Worm (Caenorhabditis elegans) whole organism, L3 larva: ENCODE measurements around the gene math-7.

Experiments used
- R02D3.7 ChIP-seq: fragments of 150-350 bp; optimal IDR thresholded peaks from 2 replicates; lab custom pipeline; 2014; ENCODE audit warnings: missing biosample characterization, missing genetic modification characterization
- ZK546.5 ChIP-seq: sonication (generic microtip); optimal IDR thresholded peaks from 2 replicates; lab custom pipeline; 2017; ENCODE audit warnings: missing biosample characterization, missing genetic modification characterization
- aly-2 ChIP-seq: fragments of 150-350 bp; optimal IDR thresholded peaks from 2 replicates; lab custom pipeline; 2014; ENCODE audit warnings: missing biosample characterization, missing genetic modification characterization
- ama-1 ChIP-seq: fragments of 150-350 bp; optimal IDR thresholded peaks from 2 replicates; lab custom pipeline; 2018
- ceh-16 ChIP-seq: sonication (generic microtip); optimal IDR thresholded peaks from 2 replicates; lab custom pipeline; 2017; ENCODE audit warnings: missing biosample characterization, missing genetic modification characterization
- ceh-28 ChIP-seq: fragments of 150-350 bp; optimal IDR thresholded peaks from 2 replicates; lab custom pipeline; 2014; ENCODE audit warnings: missing biosample characterization, missing genetic modification reagents, missing genetic modification characterization
- daf-12 ChIP-seq: fragments of 150-350 bp; optimal IDR thresholded peaks from 2 replicates; lab custom pipeline; 2014; ENCODE audit warnings: missing biosample characterization, missing genetic modification reagents, missing genetic modification characterization
- egl-27 ChIP-seq: sonication (generic microtip); optimal IDR thresholded peaks from 4 replicates; lab custom pipeline; 2017; ENCODE audit warnings: missing biosample characterization, missing genetic modification reagents, missing genetic modification characterization
- egl-5 ChIP-seq: fragments of 150-350 bp; optimal IDR thresholded peaks from 2 replicates; lab custom pipeline; 2017; ENCODE audit warnings: missing biosample characterization, missing genetic modification reagents, missing genetic modification characterization, inconsistent platforms
- elt-1 ChIP-seq: fragments of 150-350 bp; optimal IDR thresholded peaks from 2 replicates; lab custom pipeline; 2014; ENCODE audit warnings: missing biosample characterization, missing genetic modification characterization
- elt-2 ChIP-seq: sonication (generic microtip); optimal IDR thresholded peaks from 2 replicates; lab custom pipeline; 2016; ENCODE audit warnings: missing genetic modification reagents, mild to moderate bottlenecking, missing genetic modification characterization, missing compliant biosample characterization
- fkh-10 ChIP-seq: sonication (generic microtip); optimal IDR thresholded peaks from 2 replicates; lab custom pipeline; 2017; ENCODE audit warnings: missing biosample characterization, missing genetic modification reagents, missing genetic modification characterization
- hmg-11 ChIP-seq: sonication (generic microtip); optimal IDR thresholded peaks from 2 replicates; lab custom pipeline; 2016; ENCODE audit warnings: missing genetic modification characterization, missing compliant biosample characterization
- jun-1 ChIP-seq: fragments of 150-350 bp; optimal IDR thresholded peaks from 2 replicates; lab custom pipeline; 2014; ENCODE audit warnings: missing biosample characterization, missing genetic modification reagents, missing genetic modification characterization
- lin-15B ChIP-seq: fragments of 150-350 bp; optimal IDR thresholded peaks from 2 replicates; lab custom pipeline; 2014; ENCODE audit warnings: missing biosample characterization, missing genetic modification characterization
- lin-39 ChIP-seq: fragments of 150-350 bp; optimal IDR thresholded peaks from 2 replicates; lab custom pipeline; 2018; ENCODE audit warnings: missing biosample characterization, missing genetic modification reagents, missing genetic modification characterization
- mml-1 ChIP-seq: fragments of 150-350 bp; sonication (generic microtip); optimal IDR thresholded peaks from 3 replicates; lab custom pipeline; 2014; ENCODE audit warnings: missing biosample characterization, missing genetic modification characterization
- nfya-1 ChIP-seq: sonication (generic microtip); optimal IDR thresholded peaks from 2 replicates; lab custom pipeline; 2017; ENCODE audit warnings: missing genetic modification characterization, mild to moderate bottlenecking, missing compliant biosample characterization, antibody characterized with exemption, moderate library complexity; ENCODE audit not compliant: insufficient read depth
- nhr-11 ChIP-seq: fragments of 150-350 bp; optimal IDR thresholded peaks from 2 replicates; lab custom pipeline; 2014; ENCODE audit warnings: missing biosample characterization, missing genetic modification characterization
- nhr-12 ChIP-seq: fragments of 150-350 bp; optimal IDR thresholded peaks from 2 replicates; lab custom pipeline; 2014; ENCODE audit warnings: missing biosample characterization, missing genetic modification characterization
- nhr-23 ChIP-seq: fragments of 150-350 bp; optimal IDR thresholded peaks from 2 replicates; lab custom pipeline; 2014; ENCODE audit warnings: missing biosample characterization, missing genetic modification reagents, missing genetic modification characterization
- nhr-237 ChIP-seq: fragments of 150-350 bp; optimal IDR thresholded peaks from 2 replicates; lab custom pipeline; 2014; ENCODE audit warnings: missing biosample characterization, missing genetic modification characterization
- nhr-25 ChIP-seq: sonication (generic microtip); optimal IDR thresholded peaks from 2 replicates; lab custom pipeline; 2017; ENCODE audit warnings: missing biosample characterization, missing genetic modification characterization
- nhr-28 ChIP-seq: fragments of 150-350 bp; optimal IDR thresholded peaks from 2 replicates; lab custom pipeline; 2014; ENCODE audit warnings: missing biosample characterization, missing genetic modification characterization
- nhr-67 ChIP-seq: fragments of 150-350 bp; optimal IDR thresholded peaks from 2 replicates; lab custom pipeline; 2014; ENCODE audit warnings: missing biosample characterization, missing genetic modification characterization
- nhr-76 ChIP-seq: fragments of 150-350 bp; sonication (generic microtip); optimal IDR thresholded peaks from 5 replicates; lab custom pipeline; 2014; ENCODE audit warnings: missing biosample characterization, missing genetic modification characterization
- nhr-77 ChIP-seq: fragments of 150-350 bp; optimal IDR thresholded peaks from 2 replicates; lab custom pipeline; 2014; ENCODE audit warnings: missing biosample characterization, missing genetic modification characterization
- pha-4 ChIP-seq: fragments of 150-350 bp; optimal IDR thresholded peaks from 2 replicates; lab custom pipeline; 2014; ENCODE audit warnings: missing biosample characterization, missing genetic modification reagents, missing genetic modification characterization
- pqm-1 ChIP-seq: fragments of 150-350 bp; optimal IDR thresholded peaks from 2 replicates; lab custom pipeline; 2017; ENCODE audit warnings: missing biosample characterization, missing genetic modification characterization, inconsistent platforms
- sea-2 ChIP-seq: fragments of 150-350 bp; sonication (generic microtip); optimal IDR thresholded peaks from 4 replicates; lab custom pipeline; 2014; ENCODE audit warnings: missing biosample characterization, missing genetic modification reagents, missing genetic modification characterization
- skn-1 ChIP-seq: fragments of 150-350 bp; optimal IDR thresholded peaks from 2 replicates; lab custom pipeline; 2014; ENCODE audit warnings: missing biosample characterization, missing genetic modification characterization
- unc-39 ChIP-seq: sonication (generic microtip); optimal IDR thresholded peaks from 4 replicates; lab custom pipeline; 2017; ENCODE audit warnings: missing biosample characterization, missing genetic modification characterization
- unc-62 ChIP-seq: fragments of 150-350 bp; sonication (generic microtip); optimal IDR thresholded peaks from 4 replicates; lab custom pipeline; 2014; ENCODE audit warnings: missing biosample characterization, missing genetic modification reagents, missing genetic modification characterization
- zag-1 ChIP-seq: fragments of 150-350 bp; optimal IDR thresholded peaks from 2 replicates; lab custom pipeline; 2014; ENCODE audit warnings: missing biosample characterization, missing genetic modification characterization
- ztf-11 ChIP-seq: fragments of 150-350 bp; optimal IDR thresholded peaks from 2 replicates; lab custom pipeline; 2014; ENCODE audit warnings: missing biosample characterization, missing genetic modification characterization
- ztf-4 ChIP-seq: fragments of 150-350 bp; optimal IDR thresholded peaks from 2 replicates; lab custom pipeline; 2014; ENCODE audit warnings: missing biosample characterization, missing genetic modification characterization

Gene math-7

ce11 chrII:1886379-1886778 is at the start of gene math-7:
TSS of gene math-7 (minus strand) at chrII:1886479.
- TF ChIP-seq sea-2 (GFP tag; lab: Kevin White, UChicago) (no peak), ztf-4 (tag; lab: Kevin White, UChicago) (no peak), hmg-11 (no peak), egl-5 (tag; lab: Kevin White, UChicago) (no peak), daf-12 (tag; lab: Kevin White, UChicago) (no peak), fkh-10 (no peak), nhr-67 (tag; lab: Kevin White, UChicago) (no peak), nhr-12 (tag; lab: Kevin White, UChicago) (no peak), unc-39 (tag; lab: Kevin White, UChicago) (no peak), jun-1 (tag; lab: Kevin White, UChicago) (no peak), aly-2 (tag; lab: Kevin White, UChicago) (no peak), pha-4 (tag; lab: Kevin White, UChicago) (no peak), elt-1 (tag; lab: Kevin White, UChicago) (no peak), nhr-237 (tag; lab: Kevin White, UChicago) (no peak), nhr-77 (tag; lab: Kevin White, UChicago) (no peak), lin-39 (no peak), skn-1 (no peak), ztf-11 (tag; lab: Kevin White, UChicago) (no peak), zag-1 (tag; lab: Kevin White, UChicago) (no peak), egl-27 (tag; lab: Kevin White, UChicago) (no peak)

- TF ChIP-seq ama-1 (lab: Kevin White, UChicago) (no peak), daf-12 (tag; lab: Kevin White, UChicago) (no peak), sea-2 (GFP tag; lab: Kevin White, UChicago) (no peak), nhr-76 (tag; lab: Kevin White, UChicago) (no peak), pqm-1 (tag; lab: Kevin White, UChicago) (no peak), skn-1 (no peak), nhr-12 (tag; lab: Kevin White, UChicago) (no peak)
- TF ChIP-seq, all 47 proteins: peak for 0
These were observed 42.3 kb upstream of the math-7 start for ce11 chrII:1928578-1928977.

ce11 chrII:1926162-1926561 is 39.9 kb upstream of the math-7 start, which contains the start of gene F52C6.2:
TSS of gene F52C6.2 (plus strand) at chrII:1926462.
- TF ChIP-seq ZK546.5, result no peak
- no peak for TF ChIP-seq ceh-28
- no peak for TF ChIP-seq fkh-10
- no peak for TF ChIP-seq unc-62 (GFP tag; lab: Kevin White, UChicago)

- no peak for TF ChIP-seq nhr-28
- no peak for TF ChIP-seq unc-39 (tag; lab: Kevin White, UChicago)
- TF ChIP-seq nfya-1 (tag; lab: Kevin White, UChicago), result no peak
- TF ChIP-seq ceh-16, result no peak
- no peak for TF ChIP-seq nhr-12 (tag; lab: Kevin White, UChicago)
- no peak for TF ChIP-seq egl-5 (tag; lab: Kevin White, UChicago)
- no peak for TF ChIP-seq elt-2 (tag; lab: Kevin White, UChicago)
- TF ChIP-seq ztf-4 (tag; lab: Kevin White, UChicago), result no peak
- no peak for TF ChIP-seq R02D3.7 (tag; lab: Kevin White, UChicago)
- TF ChIP-seq nhr-23, result no peak
- no peak for TF ChIP-seq ZK546.5
- TF ChIP-seq nhr-77 (tag; lab: Kevin White, UChicago), result no peak
- TF ChIP-seq ama-1 (lab: Kevin White, UChicago), result no peak
- TF ChIP-seq nhr-25 (tag; lab: Kevin White, UChicago), result no peak
- no peak for TF ChIP-seq lin-15B (tag; lab: Kevin White, UChicago)
- TF ChIP-seq mml-1 (tag; lab: Kevin White, UChicago), result no peak
- TF ChIP-seq hmg-11, result no peak
- TF ChIP-seq nhr-11 (tag; lab: Kevin White, UChicago), result no peak
These were observed 38.2 kb upstream of the math-7 start, which contains the start of gene F52C6.3 for ce11 chrII:1924459-1924858. TSS of gene F52C6.3 (plus strand) at chrII:1924759.
